Fruit fly (Drosophila melanogaster): Measurements from ENCODE around the gene CG43082.

DNA sequence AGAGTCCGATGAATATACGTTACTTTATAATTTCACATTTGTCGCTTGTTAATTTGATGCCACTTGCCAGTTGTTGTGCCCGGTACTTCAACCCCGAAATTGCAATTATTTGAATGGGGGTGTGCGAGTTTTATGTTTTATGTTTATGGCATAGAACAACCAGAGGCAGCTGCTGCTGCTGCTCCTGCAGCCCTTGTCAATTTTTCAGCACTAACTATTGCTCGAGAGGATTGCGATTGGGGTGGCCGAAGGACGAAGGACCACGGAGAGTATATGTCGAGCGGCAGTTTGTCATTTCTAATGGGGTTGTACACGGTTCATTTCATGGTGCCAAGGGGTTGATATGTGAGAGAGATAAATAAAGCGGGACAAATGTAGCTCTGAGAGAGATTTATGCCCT, 37.6 kb upstream of the CG43082 start:
- no peak for TF ChIP-seq CG5204 (GFP tag; optimal IDR thresholded peaks at IDR 0.05)
- no peak for TF ChIP-seq tj (GFP tag; optimal IDR thresholded peaks at IDR 0.05)
- TF ChIP-seq Hr96 (GFP tag; optimal IDR thresholded peaks at IDR 0.05): no peak

All from whole organism, adult.